Worm (Caenorhabditis elegans) whole organism, L4 larva: Measurements from ENCODE around the gene rrp-8.

Experiments
- R02D3.7 ChIP-seq: fragments of 150-350 bp; sonication (generic microtip); optimal IDR thresholded peaks from 3 replicates; lab custom pipeline; 2014; ENCODE audit warnings: missing biosample characterization, missing genetic modification characterization
- Y75B8A.6 ChIP-seq: fragments of 200-800 bp; sonication (Bioruptor generic); IDR thresholded peaks from 2 replicates; pipeline ENCODE4 v1.3.6; 2022; ENCODE audit warnings: missing genetic modification reagents, missing genetic modification characterization, missing compliant biosample characterization
- aha-1 ChIP-seq: fragments of 150-350 bp; peaks from one replicate; lab custom pipeline; 2014; ENCODE audit warnings: missing biosample characterization, missing genetic modification characterization
- aly-2 ChIP-seq: sonication (generic microtip); optimal IDR thresholded peaks from 2 replicates; lab custom pipeline; 2018; ENCODE audit warnings: missing biosample characterization, missing genetic modification characterization
- arid-1 ChIP-seq: fragments of 200-800 bp; sonication (Bioruptor generic); conservative IDR thresholded peaks from 2 replicates; pipeline ENCODE4 v1.3.6; 2022; ENCODE audit warnings: missing genetic modification reagents, missing genetic modification characterization, missing compliant biosample characterization
- attf-4 ChIP-seq: sonication (generic microtip); optimal IDR thresholded peaks from 3 replicates; lab custom pipeline; 2017; ENCODE audit warnings: missing biosample characterization, missing genetic modification characterization
- ceh-20 ChIP-seq: fragments of 200-800 bp; sonication (Bioruptor generic); IDR thresholded peaks from 2 replicates; pipeline ENCODE4 v1.3.6; 2022; ENCODE audit warnings: missing genetic modification reagents, missing genetic modification characterization, missing compliant biosample characterization
- ceh-28 ChIP-seq: fragments of 150-350 bp; optimal IDR thresholded peaks from 2 replicates; lab custom pipeline; 2014; ENCODE audit warnings: missing biosample characterization, missing genetic modification reagents, missing genetic modification characterization
- ceh-32 ChIP-seq: sonication (generic microtip); optimal IDR thresholded peaks from 2 replicates; lab custom pipeline; 2016; ENCODE audit warnings: mild to moderate bottlenecking, missing genetic modification characterization, missing compliant biosample characterization; ENCODE audit not compliant: poor library complexity
- ceh-44 ChIP-seq: fragments of 200-800 bp; sonication (Bioruptor generic); IDR thresholded peaks from 2 replicates; pipeline ENCODE4 v1.3.6; 2022; ENCODE audit warnings: missing genetic modification reagents, missing genetic modification characterization, missing compliant biosample characterization
- ceh-62 ChIP-seq: sonication (generic microtip); optimal IDR thresholded peaks from 2 replicates; lab custom pipeline; 2017; ENCODE audit warnings: missing biosample characterization, missing genetic modification characterization
- ceh-82 ChIP-seq: sonication (generic microtip); optimal IDR thresholded peaks from 2 replicates; lab custom pipeline; 2017; ENCODE audit warnings: missing biosample characterization, missing genetic modification characterization
- ces-1 ChIP-seq: fragments of 150-350 bp; sonication (generic microtip); optimal IDR thresholded peaks from 4 replicates; lab custom pipeline; 2014; ENCODE audit warnings: missing biosample characterization, missing genetic modification reagents, missing genetic modification characterization
- daf-12 ChIP-seq: fragments of 150-350 bp; optimal IDR thresholded peaks from 2 replicates; lab custom pipeline; 2014; ENCODE audit warnings: missing biosample characterization, missing genetic modification reagents, missing genetic modification characterization
- daf-16 ChIP-seq, 3 experiments: sonication (generic microtip); optimal IDR thresholded peaks; 2 replicates each; lab custom pipeline; 2016 to 2017; ENCODE audit warnings: missing genetic modification characterization in 3 of 3, missing genetic modification reagents in 3 of 3, mild to moderate bottlenecking in 2 of 3, missing compliant biosample characterization in 2 of 3, missing biosample characterization in 1 of 3, moderate library complexity in 1 of 3
- daf-19 ChIP-seq: fragments of 200-800 bp; sonication (Bioruptor generic); conservative IDR thresholded peaks from 2 replicates; pipeline ENCODE4 v1.3.6; 2022; ENCODE audit warnings: missing genetic modification characterization, missing compliant biosample characterization
- daf-8 ChIP-seq: fragments of 200-800 bp; sonication (Bioruptor generic); IDR thresholded peaks from 2 replicates; pipeline ENCODE4 v1.3.6; 2022; ENCODE audit warnings: missing genetic modification characterization, missing compliant biosample characterization
- dmd-6 ChIP-seq: fragments of 200-800 bp; sonication (Bioruptor generic); IDR thresholded peaks from 2 replicates; pipeline ENCODE4 v1.3.6; 2022; ENCODE audit warnings: missing genetic modification reagents, missing genetic modification characterization, missing compliant biosample characterization
- dpl-1 ChIP-seq: fragments of 150-350 bp; optimal IDR thresholded peaks from 2 replicates; lab custom pipeline; 2014; ENCODE audit warnings: missing biosample characterization, missing genetic modification reagents, missing genetic modification characterization
- dve-1 ChIP-seq: sonication (generic microtip); optimal IDR thresholded peaks from 2 replicates; lab custom pipeline; 2017; ENCODE audit warnings: antibody characterized with exemption, mild to moderate bottlenecking, missing genetic modification characterization, missing compliant biosample characterization; ENCODE audit not compliant: insufficient read depth
- egl-27 ChIP-seq: sonication (generic microtip); optimal IDR thresholded peaks from 3 replicates; lab custom pipeline; 2017; ENCODE audit warnings: missing biosample characterization, missing genetic modification reagents, missing genetic modification characterization
- egl-43 ChIP-seq: fragments of 200-800 bp; sonication (Bioruptor generic); IDR thresholded peaks from 2 replicates; pipeline ENCODE4 v1.3.6; 2022; ENCODE audit warnings: missing genetic modification reagents, missing genetic modification characterization, missing compliant biosample characterization
- hlh-30 ChIP-seq: sonication (generic microtip); optimal IDR thresholded peaks from 2 replicates; lab custom pipeline; 2017; ENCODE audit warnings: antibody characterized with exemption, mild to moderate bottlenecking, missing genetic modification characterization, missing compliant biosample characterization; ENCODE audit not compliant: insufficient read depth
- hmg-1.1 ChIP-seq: fragments of 200-800 bp; sonication (Bioruptor generic); IDR thresholded peaks from 2 replicates; pipeline ENCODE4 v1.3.6; 2022; ENCODE audit warnings: missing genetic modification reagents, missing genetic modification characterization, missing compliant biosample characterization
- lim-7 ChIP-seq: fragments of 200-800 bp; sonication (Bioruptor generic); IDR thresholded peaks from 2 replicates; pipeline ENCODE4 v1.3.6; 2022; ENCODE audit warnings: missing genetic modification characterization, missing compliant biosample characterization
- lin-1 ChIP-seq: fragments of 200-800 bp; sonication (Bioruptor generic); IDR thresholded peaks from 2 replicates; pipeline ENCODE4 v1.3.6; 2022; ENCODE audit warnings: missing genetic modification reagents, missing genetic modification characterization, missing compliant biosample characterization
- lin-13 ChIP-seq: fragments of 150-350 bp; optimal IDR thresholded peaks from 2 replicates; lab custom pipeline; 2014; ENCODE audit warnings: missing biosample characterization, missing genetic modification reagents, missing genetic modification characterization
- lin-38 ChIP-seq: fragments of 200-800 bp; sonication (Bioruptor generic); IDR thresholded peaks from 2 replicates; pipeline ENCODE4 v1.3.6; 2022; ENCODE audit warnings: missing genetic modification reagents, missing genetic modification characterization, missing compliant biosample characterization
- lsy-2 ChIP-seq, 2 experiments: fragments of 150-350 bp in 1 of 2; sonication (generic microtip) in 1 of 2; optimal IDR thresholded peaks; 2 replicates each; lab custom pipeline; 2014 to 2017; ENCODE audit warnings: missing biosample characterization in 2 of 2, missing genetic modification characterization in 2 of 2
- mep-1 ChIP-seq: fragments of 150-350 bp; sonication (generic microtip); optimal IDR thresholded peaks from 3 replicates; lab custom pipeline; 2014; ENCODE audit warnings: missing biosample characterization, missing genetic modification characterization
- mxl-3 ChIP-seq: fragments of 200-800 bp; sonication (Bioruptor generic); optimal IDR thresholded peaks from 2 replicates; lab custom pipeline; 2018; ENCODE audit warnings: mild to moderate bottlenecking, missing genetic modification characterization, missing compliant biosample characterization
- nhr-102 ChIP-seq: sonication (generic microtip); optimal IDR thresholded peaks from 2 replicates; lab custom pipeline; 2016; ENCODE audit warnings: mild to moderate bottlenecking, missing genetic modification characterization, moderate library complexity, missing compliant biosample characterization
- nhr-111 ChIP-seq: fragments of 200-800 bp; sonication (Bioruptor generic); optimal IDR thresholded peaks from 2 replicates; lab custom pipeline; 2018; ENCODE audit warnings: mild to moderate bottlenecking, missing genetic modification characterization, missing compliant biosample characterization
- nhr-25 ChIP-seq: sonication (generic microtip); optimal IDR thresholded peaks from 2 replicates; lab custom pipeline; 2017; ENCODE audit warnings: missing genetic modification characterization, mild to moderate bottlenecking, missing compliant biosample characterization, antibody characterized with exemption, moderate library complexity, borderline replicate concordance; ENCODE audit not compliant: insufficient read depth
- nhr-6 ChIP-seq: fragments of 150-350 bp; optimal IDR thresholded peaks from 2 replicates; lab custom pipeline; 2014; ENCODE audit warnings: missing biosample characterization, missing genetic modification characterization
- nhr-77 ChIP-seq: fragments of 150-350 bp; optimal IDR thresholded peaks from 2 replicates; lab custom pipeline; 2014; ENCODE audit warnings: missing biosample characterization, missing genetic modification characterization
- php-3 ChIP-seq: fragments of 200-800 bp; sonication (Bioruptor generic); IDR thresholded peaks from 2 replicates; pipeline ENCODE4 v1.3.6; 2022; ENCODE audit warnings: missing genetic modification reagents, missing genetic modification characterization, missing compliant biosample characterization
- saeg-2 ChIP-seq: fragments of 200-800 bp; sonication (Bioruptor generic); IDR thresholded peaks from 2 replicates; pipeline ENCODE4 v1.3.6; 2022; ENCODE audit warnings: missing genetic modification reagents, missing genetic modification characterization, missing compliant biosample characterization
- sdz-12 ChIP-seq: fragments of 200-800 bp; sonication (Bioruptor generic); optimal IDR thresholded peaks from 2 replicates; lab custom pipeline; 2018; ENCODE audit warnings: mild to moderate bottlenecking, missing genetic modification characterization, missing compliant biosample characterization
- snpc-1.2 ChIP-seq: fragments of 200-800 bp; sonication (Bioruptor generic); IDR thresholded peaks from 2 replicates; pipeline ENCODE4 v1.3.6; 2022; ENCODE audit warnings: missing genetic modification reagents, missing genetic modification characterization, missing compliant biosample characterization
- spr-1 ChIP-seq: sonication (generic microtip); optimal IDR thresholded peaks from 2 replicates; lab custom pipeline; 2016; ENCODE audit warnings: mild to moderate bottlenecking, missing genetic modification characterization, missing compliant biosample characterization
- tra-1 ChIP-seq: fragments of 200-800 bp; sonication (Bioruptor generic); IDR thresholded peaks from 2 replicates; pipeline ENCODE4 v1.3.6; 2022; ENCODE audit warnings: missing genetic modification reagents, missing genetic modification characterization, missing compliant biosample characterization
- unc-130 ChIP-seq: sonication (generic microtip); optimal IDR thresholded peaks from 2 replicates; lab custom pipeline; 2016; ENCODE audit warnings: missing genetic modification reagents, missing genetic modification characterization, missing compliant biosample characterization
- zfp-3 ChIP-seq: fragments of 200-800 bp; sonication (Bioruptor generic); conservative IDR thresholded peaks from 2 replicates; pipeline ENCODE4 v1.3.6; 2022; ENCODE audit warnings: missing genetic modification reagents, missing genetic modification characterization, missing compliant biosample characterization
- zip-11 ChIP-seq: fragments of 200-800 bp; sonication (Bioruptor generic); IDR thresholded peaks from 2 replicates; pipeline ENCODE4 v1.3.6; 2022; ENCODE audit warnings: missing genetic modification characterization, missing compliant biosample characterization
- ztf-11 ChIP-seq: fragments of 150-350 bp; optimal IDR thresholded peaks from 2 replicates; lab custom pipeline; 2014; ENCODE audit warnings: missing biosample characterization, missing genetic modification characterization
- ztf-7 ChIP-seq: fragments of 150-350 bp; optimal IDR thresholded peaks from 2 replicates; lab custom pipeline; 2014; ENCODE audit warnings: missing biosample characterization, missing genetic modification characterization

rrp-8 gene

ce11 chrIV:393409-393930 is 2.9 kb upstream of the rrp-8 start, which contains the start of the genes T07A9.15 and nog-1 (continued):
- peak; percentile 51; the same call in 1 of the 2 replicates for TF ChIP-seq hmg-1.1
- no peak for TF ChIP-seq php-3 (GFP tag; lab: Robert Waterston, UW)
- TF ChIP-seq daf-8 (GFP tag; lab: Robert Waterston, UW) = no peak
- peak; percentile 92 for TF ChIP-seq hlh-30 (tag; lab: Kevin White, UChicago)
- TF ChIP-seq nhr-102 (tag; lab: Kevin White, UChicago) = no peak
- peak; percentile 89 for TF ChIP-seq aha-1 (tag; lab: Kevin White, UChicago)
- no peak for TF ChIP-seq ztf-11 (tag; lab: Kevin White, UChicago)
- TF ChIP-seq daf-12 (tag; lab: Kevin White, UChicago) = no peak
- no peak for TF ChIP-seq ceh-32 (tag; lab: Kevin White, UChicago)
- peak; percentile 40 for TF ChIP-seq nhr-25 (tag; lab: Kevin White, UChicago)
- no peak for TF ChIP-seq zfp-3
- no peak for TF ChIP-seq daf-19 (GFP tag; lab: Robert Waterston, UW)
- TF ChIP-seq aly-2 (tag; lab: Kevin White, UChicago) = no peak
- no peak for TF ChIP-seq lim-7 (GFP tag; lab: Robert Waterston, UW)
- no peak for TF ChIP-seq attf-4
- peak; percentile 65 for TF ChIP-seq lin-38 (GFP tag; lab: Robert Waterston, UW)
- peak; percentile 66 for TF ChIP-seq nhr-6 (tag; lab: Kevin White, UChicago)
- no peak for TF ChIP-seq egl-27 (tag; lab: Kevin White, UChicago)
- no peak for TF ChIP-seq ceh-28 (tag; lab: Kevin White, UChicago)
- TF ChIP-seq, all 104 proteins: peak for 21

- TF ChIP-seq ztf-7 (tag; lab: Kevin White, UChicago) (no peak), ces-1 (GFP tag; lab: Kevin White, UChicago) (no peak), lin-13 (GFP tag; lab: Kevin White, UChicago) (no peak), zip-11 (GFP tag; lab: Robert Waterston, UW) (no peak), nhr-102 (tag; lab: Kevin White, UChicago) (no peak), dpl-1 (no peak), unc-130 (GFP tag; lab: Kevin White, UChicago) (no peak), mxl-3 (GFP tag; lab: Kevin White, UChicago) (no peak), ceh-32 (tag; lab: Kevin White, UChicago) (no peak), ceh-44 (GFP tag; lab: Robert Waterston, UW) (no peak), lsy-2 (tag; optimal IDR thresholded peaks at IDR 0.05; lab: Kevin White, UChicago) (no peak), saeg-2 (GFP tag; lab: Robert Waterston, UW) (no peak), mep-1 (no peak), spr-1 (no peak), snpc-1.2 (GFP tag; lab: Robert Waterston, UW) (no peak), hlh-30 (tag; lab: Kevin White, UChicago) (no peak), ceh-20 (GFP tag; lab: Robert Waterston, UW) (no peak), nhr-6 (tag; lab: Kevin White, UChicago) (no peak), ceh-62 (tag; lab: Kevin White, UChicago) (no peak), nhr-111 (no peak)
Observed at ce11 chrIV:401395-401794, 5.0 kb downstream of the rrp-8 start, which contains the start of gene gpa-4. gpa-4 (plus strand) TSS chrIV:401695.

- TF ChIP-seq egl-43 (no peak), snpc-1.2 (GFP tag; lab: Robert Waterston, UW) (no peak), sdz-12 (no peak), R02D3.7 (tag; lab: Kevin White, UChicago) (no peak), ceh-82 (tag; lab: Kevin White, UChicago) (no peak), lin-1 (no peak), Y75B8A.6 (no peak), tra-1 (GFP tag; lab: Robert Waterston, UW) (no peak), arid-1 (GFP tag; lab: Robert Waterston, UW) (no peak), nhr-77 (tag; lab: Kevin White, UChicago) (no peak), dve-1 (tag; lab: Kevin White, UChicago) (peak; percentile 31), daf-16 (GFP tag; optimal IDR thresholded peaks at IDR 0.05; lab: Kevin White, UChicago) (no peak), daf-16 (tag; optimal IDR thresholded peaks at IDR 0.05; lab: Kevin White, UChicago) (peak; percentile 42), dmd-6 (GFP tag; lab: Robert Waterston, UW) (peak; percentile 18; the same call in 1 of the 2 replicates)
Observed at ce11 chrIV:408892-409291, 12.5 kb downstream of the rrp-8 start.
